Fruit fly (Drosophila melanogaster) whole organism, adult: ENCODE measurements around the gene CG8066.

Source experiments
- CG11617 ChIP-seq: fragments of 200-800 bp; sonication (Bioruptor generic); optimal IDR thresholded peaks from 2 replicates; lab custom pipeline; 2017; ENCODE audit warnings: mild to moderate bottlenecking, missing biosample characterization, missing genetic modification reagents, missing genetic modification characterization
- CG33017 ChIP-seq: fragments of 200-800 bp; sonication (Bioruptor generic); optimal IDR thresholded peaks from 2 replicates; lab custom pipeline; 2018; ENCODE audit warnings: missing biosample characterization, mild to moderate bottlenecking, missing genetic modification characterization, moderate library complexity
- CG5204 ChIP-seq: fragments of 200-800 bp; sonication (Bioruptor generic); optimal IDR thresholded peaks from 2 replicates; lab custom pipeline; 2016; ENCODE audit warnings: missing biosample characterization, missing genetic modification characterization
- CG7045 ChIP-seq: fragments of 200-800 bp; sonication (Bioruptor generic); optimal IDR thresholded peaks from 2 replicates; lab custom pipeline; 2017; ENCODE audit warnings: missing biosample characterization, mild to moderate bottlenecking, missing genetic modification characterization
- CG7101 ChIP-seq: fragments of 200-800 bp; sonication (Bioruptor generic); optimal IDR thresholded peaks from 2 replicates; lab custom pipeline; 2018; ENCODE audit warnings: missing biosample characterization, mild to moderate bottlenecking, missing genetic modification characterization, moderate library complexity
- Clk ChIP-seq: fragments of 200-800 bp; sonication (Bioruptor generic); optimal IDR thresholded peaks from 2 replicates; lab custom pipeline; 2017; ENCODE audit warnings: missing biosample characterization, missing genetic modification characterization
- Hr96 ChIP-seq: fragments of 200-800 bp; sonication (Bioruptor generic); optimal IDR thresholded peaks from 2 replicates; lab custom pipeline; 2016; ENCODE audit warnings: missing biosample characterization, missing genetic modification characterization
- kay ChIP-seq: fragments of 200-800 bp; sonication (Bioruptor generic); peaks from one replicate; lab custom pipeline; 2016; ENCODE audit warnings: missing biosample characterization, missing genetic modification characterization, borderline replicate concordance
- ovo ChIP-seq: fragments of 200-800 bp; sonication (Bioruptor generic); optimal IDR thresholded peaks from 2 replicates; lab custom pipeline; 2016; ENCODE audit warnings: missing biosample characterization, missing genetic modification characterization

- no peak for TF ChIP-seq CG33017 (tag; lab: Kevin White, UChicago)
- no peak for TF ChIP-seq Hr96 (GFP tag; lab: Kevin White, UChicago)
- no peak for TF ChIP-seq CG11617
- no peak for TF ChIP-seq kay (GFP tag; lab: Kevin White, UChicago)
- no peak for TF ChIP-seq ovo (GFP tag; lab: Kevin White, UChicago)
- TF ChIP-seq CG7045 (GFP tag; lab: Kevin White, UChicago): no peak
- TF ChIP-seq CG5204 (GFP tag; lab: Kevin White, UChicago): no peak
- no peak for TF ChIP-seq CG7101 (tag; lab: Kevin White, UChicago)
- TF ChIP-seq Clk (GFP tag; lab: Kevin White, UChicago): no peak
Observed at dm6 chr3R:14526657-14527056, 42.0 kb downstream of the CG8066 start.
